Comparison of ENCODE assay signal across 2 worm cellular contexts in the genomic region with DNA sequence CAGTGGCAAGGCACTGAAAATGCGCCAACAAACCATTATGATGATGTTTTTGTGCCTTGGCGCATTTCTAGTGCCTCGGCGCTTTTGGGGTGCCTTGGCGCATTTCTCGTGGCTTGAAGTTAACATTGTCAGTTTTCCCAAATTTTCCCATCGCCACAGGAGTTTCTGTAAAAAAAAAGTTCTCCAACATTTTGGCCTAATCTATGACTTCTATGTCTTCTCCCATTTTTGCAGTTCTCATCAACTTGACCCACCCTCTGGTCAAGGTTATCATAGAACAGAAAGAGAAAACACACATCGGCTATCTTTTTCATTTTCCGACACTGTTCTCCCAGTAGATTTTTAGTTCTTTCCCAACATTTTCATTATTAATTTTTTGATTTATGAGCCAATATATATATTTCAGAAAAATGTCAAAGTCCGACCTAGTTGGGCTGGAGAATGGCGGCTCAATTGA.
A peak's percentile ranks its signal among the peaks of the same experiment; 100 is the strongest.
TF ChIP-seq lines count a peak whose summit lies in the region.

A gene (minus strand): TSS at position 101 of the 457 bp plus-strand sequence.
A gene (plus strand): TSS at position 407 of the 457 bp plus-strand sequence.

TF ChIP-seq in whole organism, L1 larva, 84 proteins besides CTCF, POLR2A, EP300 and RAD21:
- TF ChIP-seq efl-1 (optimal IDR thresholded peaks at IDR 0.05; lab: Kevin White, UChicago) (no peak), efl-1 (GFP tag; optimal IDR thresholded peaks at IDR 0.05 in 1 of 2; lab: Kevin White, UChicago) (peak in 1 of 2 experiments; percentile 2), nhr-77 (tag; optimal IDR thresholded peaks at IDR 0.05; lab: Kevin White, UChicago) (no peak), blmp-1 (tag; optimal IDR thresholded peaks at IDR 0.05; lab: Kevin White, UChicago) (peak; percentile 58)

TF ChIP-seq in whole organism, young adult, 124 proteins besides CTCF, POLR2A, EP300 and RAD21:
- TF ChIP-seq tlf-1 (GFP tag; optimal IDR thresholded peaks at IDR 0.05; lab: Kevin White, UChicago): no peak
- TF ChIP-seq ztf-18 (tag; optimal IDR thresholded peaks at IDR 0.05; lab: Kevin White, UChicago): peak; percentile 28
- TF ChIP-seq F37B4.10 (GFP tag; IDR thresholded peaks at IDR 0.05; lab: Robert Waterston, UW): 0 out of 2 replicates have a peak, but pooled peaks have one; percentile 50
